Fruit fly (Drosophila melanogaster): ENCODE results near the gene CG15822.
A peak's percentile ranks its signal among the peaks of the same experiment; 100 is the strongest.

The CG15822 gene

DNA sequence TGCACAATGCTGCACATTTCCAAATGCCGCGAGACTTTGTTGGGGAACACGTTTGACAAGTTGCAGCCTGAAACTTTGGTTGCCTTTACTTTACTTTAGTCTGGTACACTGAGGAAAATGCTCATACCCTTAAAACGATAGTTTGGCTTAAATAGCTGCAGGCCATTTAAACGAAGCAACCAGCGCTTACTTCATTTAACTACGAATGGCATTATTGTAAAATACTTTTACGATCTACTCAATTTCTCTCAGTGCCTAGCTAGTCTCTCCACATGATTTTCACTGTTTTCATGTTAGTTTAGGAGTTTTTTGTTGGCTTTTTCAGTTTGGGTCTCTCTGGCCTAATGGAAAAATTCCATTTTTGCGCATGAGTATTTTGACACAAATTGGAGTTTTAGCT is 1.6 kb downstream of the CG15822 start (continued):
- TF ChIP-seq Pdp1 (GFP tag; optimal IDR thresholded peaks at IDR 0.05) (peak; percentile 47 to 55), CG3407 (GFP tag; optimal IDR thresholded peaks at IDR 0.05) (peak; percentile 60), Dip2 (GFP tag; IDR thresholded peaks at IDR 0.05) (no peak), kni (GFP tag; optimal IDR thresholded peaks at IDR 0.05) (peak; percentile 30), gem (tag; optimal IDR thresholded peaks at IDR 0.05) (peak; percentile 79), CG1603 (tag; optimal IDR thresholded peaks at IDR 0.05) (peak; percentile 82), br (optimal IDR thresholded peaks at IDR 0.05) (no peak), Lim3 (GFP tag; IDR thresholded peaks at IDR 0.05) (peak; percentile 70), CG3995 (GFP tag; optimal IDR thresholded peaks at IDR 0.05) (no peak), CG6765 (GFP tag; optimal IDR thresholded peaks at IDR 0.05) (peak; percentile 43), Jarid2 (GFP tag; optimal IDR thresholded peaks at IDR 0.05) (peak; percentile 7), da (GFP tag; optimal IDR thresholded peaks at IDR 0.05) (no peak), Gug (GFP tag; IDR thresholded peaks at IDR 0.05) (peak; percentile 71), cato (GFP tag; optimal IDR thresholded peaks at IDR 0.05; ENCODE audit: borderline replicate concordance) (peak; percentile 20), ATbp (GFP tag; optimal IDR thresholded peaks at IDR 0.05) (peak; percentile 75), CG9797 (GFP tag; optimal IDR thresholded peaks at IDR 0.05) (no peak), CG4424 (GFP tag; optimal IDR thresholded peaks at IDR 0.05) (peak; percentile 76), Vsx1 (GFP tag; optimal IDR thresholded peaks at IDR 0.05) (no peak), CG4328 (GFP tag; optimal IDR thresholded peaks at IDR 0.05) (peak; percentile 21), Antp (GFP tag; optimal IDR thresholded peaks at IDR 0.05) (peak; percentile 66), CG17385 (GFP tag; optimal IDR thresholded peaks at IDR 0.05) (peak; percentile 70), CG18599 (GFP tag; optimal IDR thresholded peaks at IDR 0.05) (peak; percentile 76), sisA (GFP tag; IDR thresholded peaks at IDR 0.05) (peak; percentile 88), sim (GFP tag; IDR thresholded peaks at IDR 0.05) (peak; percentile 64; the same call in 1 of the 2 replicates), croc (GFP tag; conservative IDR thresholded peaks at IDR 0.05) (peak; percentile 74; the same call in 2 of the 3 replicates), CG7271 (tag; optimal IDR thresholded peaks at IDR 0.05) (no peak), vfl (GFP tag; optimal IDR thresholded peaks at IDR 0.05) (no peak), yki (optimal IDR thresholded peaks at IDR 0.05) (no peak), E2f1 (GFP tag; IDR thresholded peaks at IDR 0.05) (peak; percentile 83), CG15011 (GFP tag; optimal IDR thresholded peaks at IDR 0.05) (peak; percentile 8), CG34376 (GFP tag; optimal IDR thresholded peaks at IDR 0.05) (no peak), crol (GFP tag; IDR thresholded peaks at IDR 0.05) (no peak), Fer1 (GFP tag; optimal IDR thresholded peaks at IDR 0.05) (peak; percentile 62), CG1233 (GFP tag; optimal IDR thresholded peaks at IDR 0.05) (peak; percentile 69), eyg (GFP tag; optimal IDR thresholded peaks at IDR 0.05) (peak; percentile 35), CG3065 (GFP tag; optimal IDR thresholded peaks at IDR 0.05) (no peak), sd (tag; optimal IDR thresholded peaks at IDR 0.05) (peak; percentile 24), CG15479 (GFP tag; optimal IDR thresholded peaks at IDR 0.05) (no peak), hbn (GFP tag; IDR thresholded peaks at IDR 0.05; ENCODE audit: partially characterized antibody) (no peak), al (GFP tag; IDR thresholded peaks at IDR 0.05) (peak; percentile 52), dan (GFP tag; IDR thresholded peaks at IDR 0.05) (0 out of 2 replicates have a peak, but pooled peaks have one; percentile 12), pan (optimal IDR thresholded peaks at IDR 0.05) (no peak), pan (GFP tag; optimal IDR thresholded peaks at IDR 0.05 in 1 of 2, IDR thresholded peaks at IDR 0.05 in 1 of 2) (peak in 1 of 2 experiments; percentile 85), CG17612 (GFP tag; IDR thresholded peaks at IDR 0.05) (peak; percentile 20; the same call in 1 of the 2 replicates), Lhr (GFP tag; optimal IDR thresholded peaks at IDR 0.05) (peak; percentile 18), CG8281 (tag; optimal IDR thresholded peaks at IDR 0.05) (peak; percentile 30), CG2889 (GFP tag; IDR thresholded peaks at IDR 0.05) (0 out of 3 replicates have a peak, but pooled peaks have one; percentile 39), Hmr (GFP tag; optimal IDR thresholded peaks at IDR 0.05) (no peak), eve (GFP tag; optimal IDR thresholded peaks at IDR 0.05) (peak in 1 of 2 experiments; percentile 93), hth (optimal IDR thresholded peaks at IDR 0.05) (no peak), CG4404 (GFP tag; IDR thresholded peaks at IDR 0.05) (peak; percentile 41), CG10959 (GFP tag; IDR thresholded peaks at IDR 0.05) (peak; percentile 73)

Measured in whole organism, embryonic.